Worm (Caenorhabditis elegans) whole organism, L4 larva: Measurements from ENCODE around the gene EGAP1.1.

Experiments
- D1046.2 ChIP-seq: fragments of 200-800 bp; sonication (Bioruptor generic); IDR thresholded peaks from 2 replicates; pipeline ENCODE4 v1.3.6; 2022; ENCODE audit warnings: missing genetic modification characterization, missing compliant biosample characterization
- F10B5.3 ChIP-seq: sonication (generic microtip); optimal IDR thresholded peaks from 2 replicates; lab custom pipeline; 2016; ENCODE audit warnings: mild to moderate bottlenecking, missing genetic modification characterization, missing compliant biosample characterization
- F26F4.8 ChIP-seq: fragments of 200-800 bp; sonication (Bioruptor generic); conservative IDR thresholded peaks from 2 replicates; pipeline ENCODE4 v1.3.6; 2022; ENCODE audit warnings: missing genetic modification characterization, missing compliant biosample characterization
- T26A8.4 ChIP-seq: fragments of 200-800 bp; sonication (Bioruptor generic); IDR thresholded peaks from 2 replicates; pipeline ENCODE4 v1.3.6; 2022; ENCODE audit warnings: missing genetic modification characterization, missing compliant biosample characterization
- Y48G9A.11 ChIP-seq: fragments of 200-800 bp; sonication (Bioruptor generic); IDR thresholded peaks from 2 replicates; pipeline ENCODE4 v1.3.6; 2022; ENCODE audit warnings: missing genetic modification reagents, missing genetic modification characterization, missing compliant biosample characterization
- Y75B8A.6 ChIP-seq: fragments of 200-800 bp; sonication (Bioruptor generic); IDR thresholded peaks from 2 replicates; pipeline ENCODE4 v1.3.6; 2022; ENCODE audit warnings: missing genetic modification reagents, missing genetic modification characterization, missing compliant biosample characterization
- ama-1 ChIP-seq: fragments of 150-350 bp; optimal IDR thresholded peaks from 2 replicates; lab custom pipeline; 2014; ENCODE audit warnings: inconsistent platforms, mixed read lengths
- ceh-20 ChIP-seq: fragments of 200-800 bp; sonication (Bioruptor generic); IDR thresholded peaks from 2 replicates; pipeline ENCODE4 v1.3.6; 2022; ENCODE audit warnings: missing genetic modification reagents, missing genetic modification characterization, missing compliant biosample characterization
- ceh-44 ChIP-seq: fragments of 200-800 bp; sonication (Bioruptor generic); IDR thresholded peaks from 2 replicates; pipeline ENCODE4 v1.3.6; 2022; ENCODE audit warnings: missing genetic modification reagents, missing genetic modification characterization, missing compliant biosample characterization
- ctbp-1 ChIP-seq: fragments of 200-800 bp; sonication (Bioruptor generic); IDR thresholded peaks from 2 replicates; pipeline ENCODE4 v1.3.6; 2022; ENCODE audit warnings: missing genetic modification reagents, missing genetic modification characterization, missing compliant biosample characterization
- daf-12 ChIP-seq: fragments of 150-350 bp; optimal IDR thresholded peaks from 2 replicates; lab custom pipeline; 2014; ENCODE audit warnings: missing biosample characterization, missing genetic modification reagents, missing genetic modification characterization
- daf-16 ChIP-seq, 3 experiments: sonication (generic microtip); optimal IDR thresholded peaks; 2 replicates each; lab custom pipeline; 2016 to 2017; ENCODE audit warnings: missing genetic modification characterization in 3 of 3, missing genetic modification reagents in 3 of 3, mild to moderate bottlenecking in 2 of 3, missing compliant biosample characterization in 2 of 3, missing biosample characterization in 1 of 3, moderate library complexity in 1 of 3
- daf-8 ChIP-seq: fragments of 200-800 bp; sonication (Bioruptor generic); IDR thresholded peaks from 2 replicates; pipeline ENCODE4 v1.3.6; 2022; ENCODE audit warnings: missing genetic modification characterization, missing compliant biosample characterization
- dmd-9 ChIP-seq: fragments of 200-800 bp; sonication (Bioruptor generic); IDR thresholded peaks from 2 replicates; pipeline ENCODE4 v1.3.6; 2022; ENCODE audit warnings: missing genetic modification reagents, missing genetic modification characterization, missing compliant biosample characterization
- duxl-1 ChIP-seq: sonication (generic microtip); optimal IDR thresholded peaks from 2 replicates; lab custom pipeline; 2016; ENCODE audit warnings: mild to moderate bottlenecking, missing genetic modification characterization, moderate library complexity, missing compliant biosample characterization; ENCODE audit not compliant: poor library complexity
- egl-27 ChIP-seq: sonication (generic microtip); optimal IDR thresholded peaks from 3 replicates; lab custom pipeline; 2017; ENCODE audit warnings: missing biosample characterization, missing genetic modification reagents, missing genetic modification characterization
- egl-43 ChIP-seq: fragments of 200-800 bp; sonication (Bioruptor generic); IDR thresholded peaks from 2 replicates; pipeline ENCODE4 v1.3.6; 2022; ENCODE audit warnings: missing genetic modification reagents, missing genetic modification characterization, missing compliant biosample characterization
- fos-1 ChIP-seq: fragments of 150-350 bp; optimal IDR thresholded peaks from 2 replicates; lab custom pipeline; 2014; ENCODE audit warnings: missing biosample characterization, missing genetic modification characterization
- hlh-30 ChIP-seq: sonication (generic microtip); optimal IDR thresholded peaks from 2 replicates; lab custom pipeline; 2017; ENCODE audit warnings: antibody characterized with exemption, mild to moderate bottlenecking, missing genetic modification characterization, missing compliant biosample characterization; ENCODE audit not compliant: insufficient read depth
- hmg-1.1 ChIP-seq: fragments of 200-800 bp; sonication (Bioruptor generic); IDR thresholded peaks from 2 replicates; pipeline ENCODE4 v1.3.6; 2022; ENCODE audit warnings: missing genetic modification reagents, missing genetic modification characterization, missing compliant biosample characterization
- lin-1 ChIP-seq: fragments of 200-800 bp; sonication (Bioruptor generic); IDR thresholded peaks from 2 replicates; pipeline ENCODE4 v1.3.6; 2022; ENCODE audit warnings: missing genetic modification reagents, missing genetic modification characterization, missing compliant biosample characterization
- lin-38 ChIP-seq: fragments of 200-800 bp; sonication (Bioruptor generic); IDR thresholded peaks from 2 replicates; pipeline ENCODE4 v1.3.6; 2022; ENCODE audit warnings: missing genetic modification reagents, missing genetic modification characterization, missing compliant biosample characterization
- lin-39 ChIP-seq: fragments of 150-350 bp; optimal IDR thresholded peaks from 2 replicates; lab custom pipeline; 2014; ENCODE audit warnings: missing biosample characterization, missing genetic modification reagents, missing genetic modification characterization
- mdl-1 ChIP-seq, 2 experiments: fragments of 150-350 bp in 1 of 2; sonication (generic microtip) in 1 of 2; optimal IDR thresholded peaks; 2 replicates each; lab custom pipeline; 2014 to 2017; ENCODE audit warnings: missing biosample characterization in 2 of 2, missing genetic modification characterization in 2 of 2
- mdt-29 ChIP-seq: fragments of 200-800 bp; sonication (Bioruptor generic); IDR thresholded peaks from 2 replicates; pipeline ENCODE4 v1.3.6; 2022; ENCODE audit warnings: missing genetic modification reagents, missing genetic modification characterization, missing compliant biosample characterization
- mes-2 ChIP-seq: sonication (generic microtip); optimal IDR thresholded peaks from 2 replicates; lab custom pipeline; 2016; ENCODE audit warnings: missing genotype, mild to moderate bottlenecking, missing genetic modification characterization, missing compliant biosample characterization; ENCODE audit not compliant: poor library complexity, severe bottlenecking
- mxl-3 ChIP-seq: fragments of 200-800 bp; sonication (Bioruptor generic); optimal IDR thresholded peaks from 2 replicates; lab custom pipeline; 2018; ENCODE audit warnings: mild to moderate bottlenecking, missing genetic modification characterization, missing compliant biosample characterization
- nhr-10 ChIP-seq: fragments of 150-350 bp; optimal IDR thresholded peaks from 2 replicates; lab custom pipeline; 2014; ENCODE audit warnings: missing biosample characterization, missing genetic modification characterization
- nhr-102 ChIP-seq: sonication (generic microtip); optimal IDR thresholded peaks from 2 replicates; lab custom pipeline; 2016; ENCODE audit warnings: mild to moderate bottlenecking, missing genetic modification characterization, moderate library complexity, missing compliant biosample characterization
- nhr-25 ChIP-seq: sonication (generic microtip); optimal IDR thresholded peaks from 2 replicates; lab custom pipeline; 2017; ENCODE audit warnings: missing genetic modification characterization, mild to moderate bottlenecking, missing compliant biosample characterization, antibody characterized with exemption, moderate library complexity, borderline replicate concordance; ENCODE audit not compliant: insufficient read depth
- nhr-77 ChIP-seq: fragments of 150-350 bp; optimal IDR thresholded peaks from 2 replicates; lab custom pipeline; 2014; ENCODE audit warnings: missing biosample characterization, missing genetic modification characterization
- pha-4 ChIP-seq, 2 experiments: fragments of 150-350 bp in 1 of 2; fragments of 200-800 bp in 1 of 2; sonication (Bioruptor generic) in 1 of 2; IDR thresholded peaks in 1 of 2; optimal IDR thresholded peaks in 1 of 2; 2 replicates each; pipeline versions ENCODE4 v1.3.6 to Lab custom; 2014 to 2022; ENCODE audit warnings: missing genetic modification characterization in 2 of 2, missing genetic modification reagents in 2 of 2, missing biosample characterization in 1 of 2, missing compliant biosample characterization in 1 of 2
- set-16 ChIP-seq: fragments of 200-800 bp; sonication (Bioruptor generic); IDR thresholded peaks from 2 replicates; pipeline ENCODE4 v1.3.6; 2022; ENCODE audit warnings: missing genetic modification reagents, missing genetic modification characterization, missing compliant biosample characterization
- snpc-4 ChIP-seq: fragments of 150-350 bp; optimal IDR thresholded peaks from 2 replicates; lab custom pipeline; 2014; ENCODE audit warnings: missing biosample characterization, missing genetic modification characterization
- spr-1 ChIP-seq: sonication (generic microtip); optimal IDR thresholded peaks from 2 replicates; lab custom pipeline; 2016; ENCODE audit warnings: mild to moderate bottlenecking, missing genetic modification characterization, missing compliant biosample characterization
- unc-130 ChIP-seq: sonication (generic microtip); optimal IDR thresholded peaks from 2 replicates; lab custom pipeline; 2016; ENCODE audit warnings: missing genetic modification reagents, missing genetic modification characterization, missing compliant biosample characterization
- unc-62 ChIP-seq, 3 experiments: fragments of 150-350 bp in 1 of 3; sonication (generic microtip); optimal IDR thresholded peaks in 2 of 3; peaks in 1 of 3; 1 replicate in 1 of 3; 2 replicates in 2 of 3; lab custom pipeline; 2014 to 2017; ENCODE audit warnings: missing biosample characterization in 3 of 3, missing genetic modification characterization in 3 of 3, missing genetic modification reagents in 3 of 3, missing genotype in 1 of 3
- zfp-3 ChIP-seq: fragments of 200-800 bp; sonication (Bioruptor generic); conservative IDR thresholded peaks from 2 replicates; pipeline ENCODE4 v1.3.6; 2022; ENCODE audit warnings: missing genetic modification reagents, missing genetic modification characterization, missing compliant biosample characterization
- zip-11 ChIP-seq: fragments of 200-800 bp; sonication (Bioruptor generic); IDR thresholded peaks from 2 replicates; pipeline ENCODE4 v1.3.6; 2022; ENCODE audit warnings: missing genetic modification characterization, missing compliant biosample characterization
- zip-2 ChIP-seq: fragments of 150-350 bp; optimal IDR thresholded peaks from 2 replicates; lab custom pipeline; 2014; ENCODE audit warnings: missing biosample characterization, missing genetic modification characterization
- ztf-11 ChIP-seq: fragments of 150-350 bp; optimal IDR thresholded peaks from 2 replicates; lab custom pipeline; 2014; ENCODE audit warnings: missing biosample characterization, missing genetic modification characterization

The EGAP1.1 gene

DNA sequence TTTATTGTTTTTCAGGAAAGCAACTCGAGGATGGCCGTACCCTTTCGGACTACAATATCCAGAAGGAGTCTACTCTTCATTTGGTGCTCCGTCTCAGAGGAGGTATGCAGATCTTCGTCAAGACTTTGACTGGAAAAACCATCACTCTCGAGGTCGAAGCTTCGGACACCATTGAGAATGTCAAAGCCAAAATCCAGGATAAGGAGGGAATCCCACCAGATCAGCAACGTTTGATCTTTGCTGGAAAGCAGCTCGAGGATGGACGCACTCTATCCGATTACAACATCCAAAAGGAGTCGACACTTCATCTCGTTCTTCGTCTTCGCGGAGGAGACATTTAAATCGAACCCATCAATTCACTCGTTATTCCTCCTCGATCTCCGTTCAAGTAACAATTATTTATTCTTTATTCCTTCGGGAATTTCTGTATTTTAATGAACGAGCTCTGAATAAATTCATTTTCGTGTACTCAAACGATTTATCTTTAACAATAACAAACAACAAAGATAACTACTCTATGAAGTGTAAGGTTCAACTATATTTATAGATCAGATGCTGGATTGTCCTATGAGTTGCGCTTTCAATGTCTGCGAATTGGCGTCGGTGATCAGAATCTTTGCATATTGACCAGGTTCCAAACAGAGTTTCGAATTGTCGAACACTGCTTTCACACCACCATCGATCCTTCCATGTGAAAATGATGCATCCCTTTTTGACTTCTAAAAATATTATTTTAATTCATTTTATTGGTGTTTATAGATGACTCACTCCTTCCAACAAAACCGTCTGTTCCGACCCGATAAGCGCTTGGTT lies 6.6 kb upstream of the EGAP1.1 start (continued):
- TF ChIP-seq D1046.2, result no peak
- peak; percentile 75 for TF ChIP-seq Y75B8A.6 (GFP tag; lab: Robert Waterston, UW)
- peak; percentile 29 for TF ChIP-seq mxl-3 (GFP tag; lab: Kevin White, UChicago)
- peak; percentile 80 for TF ChIP-seq zip-2 (tag; lab: Kevin White, UChicago)
- TF ChIP-seq ceh-20 (GFP tag; lab: Robert Waterston, UW), result peak; percentile 8; the same call in 1 of the 2 replicates
- no peak for TF ChIP-seq F26F4.8 (GFP tag; lab: Robert Waterston, UW)
- TF ChIP-seq daf-8 (GFP tag; lab: Robert Waterston, UW), result no peak
- TF ChIP-seq ama-1 (lab: Kevin White, UChicago), result peak; percentile 96
- TF ChIP-seq hmg-1.1 (GFP tag; lab: Robert Waterston, UW), result peak; percentile 29
- peak; percentile 91 for TF ChIP-seq T26A8.4
- peak; percentile 92 for TF ChIP-seq zfp-3 (GFP tag; lab: Robert Waterston, UW)
- TF ChIP-seq zip-11 (GFP tag; lab: Robert Waterston, UW), result no peak
- peak; percentile 79 for TF ChIP-seq nhr-10 (tag; lab: Kevin White, UChicago)
- TF ChIP-seq mdt-29 (GFP tag; lab: Robert Waterston, UW), result peak; percentile 62
- peak; percentile 64 for TF ChIP-seq mes-2 (tag; lab: Kevin White, UChicago)
- TF ChIP-seq nhr-25 (tag; lab: Kevin White, UChicago), result no peak
- peak in 1 of 2 experiments; percentile 90 for TF ChIP-seq unc-62 (GFP tag; optimal IDR thresholded peaks at IDR 0.05 in 1 of 2; lab: Kevin White, UChicago)
- TF ChIP-seq unc-62 (tag; optimal IDR thresholded peaks at IDR 0.05; lab: Kevin White, UChicago), result no peak
- TF ChIP-seq ztf-11, result no peak
- TF ChIP-seq set-16, result peak; percentile 8; the same call in 1 of the 2 replicates
- peak; percentile 66 for TF ChIP-seq F10B5.3
- TF ChIP-seq dmd-9 (GFP tag; lab: Robert Waterston, UW), result peak; percentile 59; the same call in 1 of the 2 replicates
- TF ChIP-seq nhr-102 (tag; lab: Kevin White, UChicago), result peak; percentile 91
- TF ChIP-seq duxl-1 (tag; lab: Kevin White, UChicago), result peak; percentile 5
- TF ChIP-seq daf-16 (GFP tag; optimal IDR thresholded peaks at IDR 0.05; lab: Kevin White, UChicago), result peak; percentile 31 to 52
- peak; percentile 54 for TF ChIP-seq daf-16 (tag; optimal IDR thresholded peaks at IDR 0.05; lab: Kevin White, UChicago)
- TF ChIP-seq mdl-1 (tag; optimal IDR thresholded peaks at IDR 0.05; lab: Kevin White, UChicago), result peak in 1 of 2 experiments; percentile 20
- TF ChIP-seq lin-1 (GFP tag; lab: Robert Waterston, UW), result peak; percentile 39; the same call in 1 of the 2 replicates
- TF ChIP-seq Y48G9A.11 (GFP tag; lab: Robert Waterston, UW), result peak; percentile 25

ce11 chrIII:5942104-5942503 lies 5.1 kb upstream of the EGAP1.1 start:
- no peak for TF ChIP-seq unc-130
- TF ChIP-seq egl-43 (GFP tag; lab: Robert Waterston, UW), result peak; percentile 52; the same call in 1 of the 2 replicates
- TF ChIP-seq lin-1 (GFP tag; lab: Robert Waterston, UW), result no peak
- peak; percentile 5; the same call in 1 of the 2 replicates for TF ChIP-seq pha-4 (GFP tag; IDR thresholded peaks at IDR 0.05; lab: Robert Waterston, UW)
- no peak for TF ChIP-seq pha-4 (tag; optimal IDR thresholded peaks at IDR 0.05; lab: Kevin White, UChicago)
- no peak for TF ChIP-seq daf-12 (tag; lab: Kevin White, UChicago)
- TF ChIP-seq hlh-30 (tag; lab: Kevin White, UChicago), result no peak
- no peak for TF ChIP-seq D1046.2
- TF ChIP-seq spr-1 (tag; lab: Kevin White, UChicago), result no peak
- no peak for TF ChIP-seq egl-27 (tag; lab: Kevin White, UChicago)
- TF ChIP-seq lin-39 (tag; lab: Kevin White, UChicago), result no peak
- no peak for TF ChIP-seq nhr-77 (tag; lab: Kevin White, UChicago)
- TF ChIP-seq ctbp-1 (GFP tag; lab: Robert Waterston, UW), result 0 out of 2 replicates have a peak, but pooled peaks have one; percentile 6
- 0 out of 2 replicates have a peak, but pooled peaks have one; percentile 13 for TF ChIP-seq hmg-1.1 (GFP tag; lab: Robert Waterston, UW)
- no peak for TF ChIP-seq daf-8 (GFP tag; lab: Robert Waterston, UW)
- TF ChIP-seq snpc-4 (tag; lab: Kevin White, UChicago), result no peak
- TF ChIP-seq ama-1 (lab: Kevin White, UChicago), result no peak
- no peak for TF ChIP-seq ceh-44 (GFP tag; lab: Robert Waterston, UW)
- no peak for TF ChIP-seq fos-1 (tag; lab: Kevin White, UChicago)
- TF ChIP-seq set-16, result 0 out of 2 replicates have a peak, but pooled peaks have one; percentile 10
- no peak for TF ChIP-seq lin-38 (GFP tag; lab: Robert Waterston, UW)
